Fruit fly (Drosophila melanogaster): Measurements from ENCODE around the gene CG13055.

The CG13055 gene

DNA sequence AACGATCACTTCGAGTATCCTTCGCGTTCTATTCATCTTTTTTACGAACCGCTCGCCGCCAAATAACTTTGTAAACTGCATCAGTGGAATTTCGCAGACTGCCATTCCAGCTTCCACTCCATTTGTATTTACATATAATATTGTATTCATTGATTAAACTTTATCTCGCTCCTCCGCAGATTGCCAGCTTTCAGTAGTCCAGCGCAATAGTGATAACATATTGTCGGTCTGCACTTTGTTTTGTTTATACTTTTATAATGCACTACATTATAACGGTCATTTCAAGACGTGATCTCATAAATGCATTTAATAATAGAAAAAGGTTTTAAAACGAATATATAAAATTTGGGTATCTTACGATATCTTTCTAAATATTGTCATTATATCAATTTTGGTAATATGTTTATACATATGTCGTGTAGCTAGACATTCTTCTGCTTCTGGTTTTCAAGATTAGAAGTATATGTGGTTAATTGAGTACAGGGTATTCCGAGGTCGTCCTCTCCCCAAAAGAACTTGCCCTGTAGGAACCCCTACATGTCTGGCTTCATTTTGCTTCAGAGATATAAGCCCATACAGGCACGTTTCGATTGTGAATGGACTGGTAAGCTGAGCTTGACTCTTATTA, 16.1 kb upstream of the CG13055 start, which contains the start of gene CG4950 (continued):
- TF ChIP-seq CG11294 (GFP tag; IDR thresholded peaks at IDR 0.05) (no peak), CG15336 (GFP tag; IDR thresholded peaks at IDR 0.05) (0 out of 2 replicates have a peak, but pooled peaks have one; percentile 22), CG6854 (GFP tag; optimal IDR thresholded peaks at IDR 0.05) (no peak), salr (GFP tag; optimal IDR thresholded peaks at IDR 0.05) (no peak), Sox15 (GFP tag; optimal IDR thresholded peaks at IDR 0.05) (peak; percentile 32), Lpt (GFP tag; optimal IDR thresholded peaks at IDR 0.05) (no peak), fd85E (GFP tag; optimal IDR thresholded peaks at IDR 0.05) (no peak), CG34406 (GFP tag; optimal IDR thresholded peaks at IDR 0.05) (peak; percentile 25), Smox (GFP tag; optimal IDR thresholded peaks at IDR 0.05) (peak; percentile 11)

DNA sequence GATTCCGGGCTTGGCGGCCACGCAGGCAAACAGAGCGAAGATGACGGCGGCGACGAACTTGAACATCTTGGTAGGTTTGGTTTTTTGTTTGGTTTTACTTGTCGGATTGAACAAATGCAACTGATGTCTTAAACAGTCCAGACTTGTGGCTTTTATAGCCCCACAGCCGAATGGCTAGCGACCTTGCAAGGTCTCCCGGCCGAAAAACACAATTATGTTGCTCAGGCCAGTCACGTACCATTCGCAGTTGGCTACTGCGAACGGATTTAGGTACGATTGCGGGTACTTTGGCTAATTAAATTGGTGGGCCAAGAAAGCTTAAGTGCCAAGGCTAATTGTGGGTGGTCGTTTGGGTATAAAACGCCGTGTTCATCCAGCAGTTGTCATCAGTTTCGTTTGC, 12.8 kb upstream of the CG13055 start, which contains the start of the genes CG13051 and CG13069:
Gene CG13051, minus strand, starts transcription at position 101 of the 400 bp plus-strand sequence.
Gene CG13069, plus strand, starts transcription at position 386 of the 400 bp plus-strand sequence.
- TF ChIP-seq lz (GFP tag; optimal IDR thresholded peaks at IDR 0.05): no peak
- no peak for TF ChIP-seq CG11902 (GFP tag; optimal IDR thresholded peaks at IDR 0.05)
- TF ChIP-seq Gug (GFP tag; IDR thresholded peaks at IDR 0.05): no peak

DNA sequence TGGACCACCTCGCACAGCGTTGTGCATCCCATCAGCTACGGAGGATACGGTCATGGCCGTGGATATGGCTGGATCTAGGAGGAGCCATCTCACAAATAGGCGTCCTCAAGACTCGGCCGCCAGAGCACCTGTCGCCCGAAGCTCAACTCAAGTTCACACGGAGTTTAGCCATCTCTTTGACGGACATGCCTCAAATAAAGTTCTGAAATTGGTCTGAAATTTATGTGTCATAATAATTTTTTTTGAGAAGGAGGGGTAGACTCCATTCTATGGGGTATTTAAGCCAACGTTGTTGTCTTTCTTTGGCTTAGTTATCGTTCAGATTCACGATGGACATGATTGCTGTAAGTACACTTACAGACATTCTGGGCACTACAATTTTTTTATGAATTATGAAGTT, 10.9 kb upstream of the CG13055 start, which contains the start of gene CG13070:
Gene CG13070, plus strand, starts transcription at position 301 of the 400 bp plus-strand sequence.
- TF ChIP-seq fkh (GFP tag; optimal IDR thresholded peaks at IDR 0.05) (no peak), CG6276 (GFP tag; optimal IDR thresholded peaks at IDR 0.05) (no peak), Eip93F (GFP tag; optimal IDR thresholded peaks at IDR 0.05) (no peak), ss (GFP tag; optimal IDR thresholded peaks at IDR 0.05) (no peak), Eip75B (GFP tag; optimal IDR thresholded peaks at IDR 0.05) (no peak), CG3032 (tag; optimal IDR thresholded peaks at IDR 0.05) (no peak), Sox14 (GFP tag; optimal IDR thresholded peaks at IDR 0.05) (no peak), CG4318 (GFP tag; optimal IDR thresholded peaks at IDR 0.05) (no peak), CG32006 (GFP tag; optimal IDR thresholded peaks at IDR 0.05) (no peak), achi (GFP tag; optimal IDR thresholded peaks at IDR 0.05) (no peak), Hr4 (GFP tag; optimal IDR thresholded peaks at IDR 0.05) (no peak), CG6163 (GFP tag; IDR thresholded peaks at IDR 0.05) (no peak), dac (GFP tag; optimal IDR thresholded peaks at IDR 0.05) (no peak), CG1621 (tag; optimal IDR thresholded peaks at IDR 0.05) (no peak), cyc (GFP tag; optimal IDR thresholded peaks at IDR 0.05) (no peak), pdm3 (GFP tag; optimal IDR thresholded peaks at IDR 0.05) (no peak), Sox15 (GFP tag; optimal IDR thresholded peaks at IDR 0.05) (no peak), CG8319 (GFP tag; optimal IDR thresholded peaks at IDR 0.05) (no peak)

DNA sequence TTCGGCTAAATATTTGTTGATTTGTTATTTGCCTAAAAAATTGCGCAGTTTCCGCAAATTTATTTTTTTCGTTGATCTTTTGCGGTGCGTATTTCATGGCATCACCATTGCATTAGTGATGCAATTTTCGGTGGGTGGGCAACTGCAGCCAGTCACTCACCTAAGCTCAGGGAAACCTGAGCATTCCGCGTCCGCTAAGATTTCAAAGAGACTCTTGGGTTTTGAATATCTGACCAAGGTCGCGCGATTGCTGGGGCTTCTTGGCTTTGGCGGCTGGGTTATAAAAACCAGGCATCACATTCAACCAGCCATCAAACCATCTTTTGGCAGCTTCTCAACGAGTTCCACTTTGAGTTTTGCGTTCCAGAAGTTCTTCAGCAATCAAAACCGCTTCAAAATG, 10.3 kb upstream of the CG13055 start, which contains the start of gene CG13071:
Gene CG13071, plus strand, starts transcription at position 301 of the 400 bp plus-strand sequence.
- TF ChIP-seq CG6163 (GFP tag; IDR thresholded peaks at IDR 0.05) (no peak), Hr39 (GFP tag; optimal IDR thresholded peaks at IDR 0.05) (no peak), CG6854 (GFP tag; optimal IDR thresholded peaks at IDR 0.05) (no peak), Ets21C (GFP tag; optimal IDR thresholded peaks at IDR 0.05) (no peak)

DNA sequence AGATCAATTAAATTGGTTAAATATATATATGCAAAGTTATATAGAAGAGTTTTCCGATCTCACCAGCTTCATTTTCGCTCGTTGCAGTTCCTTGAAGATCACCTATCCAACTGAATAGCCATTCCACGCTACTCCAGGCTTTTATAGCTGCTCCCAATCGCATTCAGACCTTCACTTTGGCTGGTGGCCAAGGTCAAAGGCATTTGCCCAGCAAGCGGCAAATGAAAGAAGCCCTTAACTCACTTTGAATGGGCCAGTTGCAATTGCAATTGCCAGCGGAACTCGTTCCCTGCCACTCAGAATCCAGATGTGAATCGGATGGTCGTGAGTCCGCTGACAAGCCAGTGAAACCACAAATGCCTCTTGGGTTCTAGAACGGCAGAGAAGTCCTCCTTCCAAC, 9.3 kb upstream of the CG13055 start, which contains the start of gene CG34247:
Gene CG34247, minus strand, starts transcription at position 101 of the 400 bp plus-strand sequence.
- TF ChIP-seq fd85E (GFP tag; optimal IDR thresholded peaks at IDR 0.05) (no peak), dac (GFP tag; optimal IDR thresholded peaks at IDR 0.05) (no peak), svp (GFP tag) (no peak), CG6163 (GFP tag; IDR thresholded peaks at IDR 0.05) (no peak), OdsH (GFP tag; optimal IDR thresholded peaks at IDR 0.05) (no peak), CG10631 (GFP tag; optimal IDR thresholded peaks at IDR 0.05) (no peak), CG15336 (GFP tag; IDR thresholded peaks at IDR 0.05) (no peak), esn (GFP tag; optimal IDR thresholded peaks at IDR 0.05) (no peak), eg (GFP tag; IDR thresholded peaks at IDR 0.05) (no peak)

Data from whole organism, prepupa.